Worm (Caenorhabditis elegans) whole organism, young adult: ENCODE data around the gene F54F11.1.

Source experiments
- B0019.2 ChIP-seq: fragments of 200-800 bp; sonication (Bioruptor generic); conservative IDR thresholded peaks from 2 replicates; pipeline ENCODE4 v1.3.6; 2022; ENCODE audit warnings: missing genetic modification reagents, missing genetic modification characterization, missing compliant biosample characterization
- B0336.3 ChIP-seq: fragments of 200-800 bp; sonication (Bioruptor generic); IDR thresholded peaks from 2 replicates; pipeline ENCODE4 v1.3.6; 2022; ENCODE audit warnings: missing genetic modification characterization, missing compliant biosample characterization
- C06A6.2 ChIP-seq: fragments of 200-800 bp; sonication (Bioruptor generic); conservative IDR thresholded peaks from 2 replicates; pipeline ENCODE4 v1.3.6; 2022; ENCODE audit warnings: missing genetic modification characterization, missing compliant biosample characterization
- Y79H2A.3 ChIP-seq: fragments of 200-800 bp; sonication (Bioruptor generic); conservative IDR thresholded peaks from 2 replicates; pipeline ENCODE4 v1.3.6; 2022; ENCODE audit warnings: missing genetic modification reagents, missing genetic modification characterization, missing compliant biosample characterization
- ama-1 ChIP-seq, 3 experiments: fragments of 150-350 bp in 1 of 3; sonication (generic microtip) in 2 of 3; optimal IDR thresholded peaks; 2 replicates each; lab custom pipeline; 2014 to 2018; ENCODE audit warnings: missing biosample characterization in 2 of 3, missing genetic modification characterization in 2 of 3, missing genetic modification reagents in 2 of 3
- aptf-3 ChIP-seq: fragments of 200-800 bp; sonication (Bioruptor generic); IDR thresholded peaks from 2 replicates; pipeline ENCODE4 v1.3.6; 2022; ENCODE audit warnings: missing genetic modification characterization, missing compliant biosample characterization
- atf-7 ChIP-seq: sonication (generic microtip); optimal IDR thresholded peaks from 2 replicates; lab custom pipeline; 2017; ENCODE audit warnings: mild to moderate bottlenecking, missing genetic modification characterization, missing compliant biosample characterization
- athp-1 ChIP-seq: sonication (generic microtip); optimal IDR thresholded peaks from 2 replicates; lab custom pipeline; 2017; ENCODE audit warnings: mild to moderate bottlenecking, missing genetic modification characterization, missing compliant biosample characterization
- attf-5 ChIP-seq: fragments of 200-800 bp; sonication (Bioruptor generic); optimal IDR thresholded peaks from 2 replicates; lab custom pipeline; 2018; ENCODE audit warnings: mild to moderate bottlenecking, missing genetic modification characterization, missing compliant biosample characterization
- bed-1 ChIP-seq: fragments of 200-800 bp; sonication (Bioruptor generic); IDR thresholded peaks from 2 replicates; pipeline ENCODE4 v1.3.6; 2022; ENCODE audit warnings: missing genetic modification reagents, missing genetic modification characterization, missing compliant biosample characterization
- ceh-40 ChIP-seq: fragments of 200-800 bp; sonication (Bioruptor generic); IDR thresholded peaks from 2 replicates; pipeline ENCODE4 v1.3.6; 2022; ENCODE audit warnings: missing genetic modification characterization, missing compliant biosample characterization
- ceh-79 ChIP-seq: sonication (generic microtip); optimal IDR thresholded peaks from 2 replicates; lab custom pipeline; 2017; ENCODE audit warnings: mild to moderate bottlenecking, missing genetic modification characterization, missing compliant biosample characterization
- dpff-1 ChIP-seq: sonication (generic microtip); optimal IDR thresholded peaks from 2 replicates; lab custom pipeline; 2017; ENCODE audit warnings: mild to moderate bottlenecking, missing genetic modification characterization, missing compliant biosample characterization
- egl-44 ChIP-seq: fragments of 200-800 bp; sonication (Bioruptor generic); IDR thresholded peaks from 2 replicates; pipeline ENCODE4 v1.3.6; 2022; ENCODE audit warnings: missing genetic modification reagents, missing genetic modification characterization, missing compliant biosample characterization
- ets-4 ChIP-seq: fragments of 200-800 bp; sonication (Bioruptor generic); optimal IDR thresholded peaks from 2 replicates; lab custom pipeline; 2018; ENCODE audit warnings: mild to moderate bottlenecking, missing genetic modification characterization, missing compliant biosample characterization
- hmg-1.2 ChIP-seq: fragments of 200-800 bp; sonication (Bioruptor generic); IDR thresholded peaks from 2 replicates; pipeline ENCODE4 v1.3.6; 2022; ENCODE audit warnings: missing genetic modification reagents, missing genetic modification characterization, missing compliant biosample characterization
- let-526 ChIP-seq: fragments of 200-800 bp; sonication (Bioruptor generic); IDR thresholded peaks from 2 replicates; pipeline ENCODE4 v1.3.6; 2022; ENCODE audit warnings: missing genetic modification reagents, missing genetic modification characterization, missing compliant biosample characterization
- let-607 ChIP-seq, 2 experiments: fragments of 200-800 bp in 1 of 2; sonication (Bioruptor generic) in 1 of 2; sonication (generic microtip) in 1 of 2; optimal IDR thresholded peaks; 2 replicates each; lab custom pipeline; 2016 to 2018; ENCODE audit warnings: mild to moderate bottlenecking in 2 of 2, missing compliant biosample characterization in 2 of 2, missing genetic modification characterization in 2 of 2, moderate library complexity in 2 of 2, missing genotype in 1 of 2
- lin-35 ChIP-seq, 3 experiments: fragments of 150-350 bp in 2 of 3; sonication (generic microtip) in 1 of 3; optimal IDR thresholded peaks; 2 replicates each; lab custom pipeline; 2014 to 2018; ENCODE audit warnings: missing biosample characterization in 3 of 3, missing genetic modification characterization in 3 of 3, missing genetic modification reagents in 3 of 3
- lin-40 ChIP-seq: sonication (generic microtip); optimal IDR thresholded peaks from 2 replicates; lab custom pipeline; 2016; ENCODE audit warnings: missing genetic modification characterization, mild to moderate bottlenecking, missing compliant biosample characterization, missing genotype, missing genetic modification reagents
- lir-1 ChIP-seq: fragments of 200-800 bp; sonication (Bioruptor generic); conservative IDR thresholded peaks from 2 replicates; pipeline ENCODE4 v1.3.6; 2022; ENCODE audit warnings: missing genetic modification reagents, missing genetic modification characterization, missing compliant biosample characterization
- lsl-1 ChIP-seq: fragments of 200-800 bp; sonication (Bioruptor generic); optimal IDR thresholded peaks from 2 replicates; lab custom pipeline; 2018; ENCODE audit warnings: mild to moderate bottlenecking, missing genetic modification characterization, moderate library complexity, missing compliant biosample characterization
- madf-10 ChIP-seq: sonication (generic microtip); optimal IDR thresholded peaks from 2 replicates; lab custom pipeline; 2016; ENCODE audit warnings: mild to moderate bottlenecking, missing genetic modification characterization, missing compliant biosample characterization
- madf-6 ChIP-seq: fragments of 200-800 bp; sonication (Bioruptor generic); IDR thresholded peaks from 2 replicates; pipeline ENCODE4 v1.3.6; 2022; ENCODE audit warnings: missing genetic modification reagents, missing genetic modification characterization, missing compliant biosample characterization
- nfyb-1 ChIP-seq: fragments of 200-800 bp; sonication (Bioruptor generic); IDR thresholded peaks from 2 replicates; pipeline ENCODE4 v1.3.6; 2022; ENCODE audit warnings: missing genetic modification reagents, missing genetic modification characterization, missing compliant biosample characterization
- nhr-179 ChIP-seq: sonication (generic microtip); optimal IDR thresholded peaks from 2 replicates; lab custom pipeline; 2016; ENCODE audit warnings: mild to moderate bottlenecking, missing genetic modification characterization, missing compliant biosample characterization
- nhr-80 ChIP-seq: sonication (generic microtip); optimal IDR thresholded peaks from 2 replicates; lab custom pipeline; 2016; ENCODE audit warnings: missing genetic modification characterization, missing compliant biosample characterization
- pha-4 ChIP-seq: fragments of 150-350 bp; sonication (generic microtip); optimal IDR thresholded peaks from 2 replicates; lab custom pipeline; 2014; ENCODE audit warnings: missing biosample characterization, missing genetic modification reagents, missing genetic modification characterization
- repo-1 ChIP-seq: sonication (generic microtip); optimal IDR thresholded peaks from 2 replicates; lab custom pipeline; 2017; ENCODE audit warnings: mild to moderate bottlenecking, missing genetic modification characterization, missing compliant biosample characterization
- rpc-1 ChIP-seq, 2 experiments: fragments of 150-350 bp in 1 of 2; sonication (generic microtip) in 1 of 2; optimal IDR thresholded peaks; 2 replicates each; lab custom pipeline; 2014 to 2018; ENCODE audit warnings: missing biosample characterization in 1 of 2, missing genetic modification characterization in 1 of 2, missing genetic modification reagents in 1 of 2, missing genotype in 1 of 2
- sdz-38 ChIP-seq: sonication (generic microtip); optimal IDR thresholded peaks from 2 replicates; lab custom pipeline; 2016; ENCODE audit warnings: missing genotype, missing genetic modification characterization, missing compliant biosample characterization
- somi-1 ChIP-seq: fragments of 200-800 bp; sonication (Bioruptor generic); optimal IDR thresholded peaks from 2 replicates; lab custom pipeline; 2018; ENCODE audit warnings: mild to moderate bottlenecking, missing genetic modification characterization, missing compliant biosample characterization
- sptf-2 ChIP-seq: fragments of 200-800 bp; sonication (Bioruptor generic); optimal IDR thresholded peaks from 2 replicates; lab custom pipeline; 2018; ENCODE audit warnings: mild to moderate bottlenecking, missing genetic modification characterization, missing compliant biosample characterization
- tbp1 ChIP-seq: fragments of 200-800 bp; sonication (Bioruptor generic); optimal IDR thresholded peaks from 2 replicates; lab custom pipeline; 2018; ENCODE audit warnings: mild to moderate bottlenecking, missing genetic modification characterization, missing compliant biosample characterization
- tbx-9 ChIP-seq: sonication (generic microtip); optimal IDR thresholded peaks from 2 replicates; lab custom pipeline; 2016; ENCODE audit warnings: borderline replicate concordance, missing genetic modification characterization, inconsistent platforms, missing compliant biosample characterization
- tlf-1 ChIP-seq: fragments of 200-800 bp; sonication (Bioruptor generic); optimal IDR thresholded peaks from 2 replicates; lab custom pipeline; 2018; ENCODE audit warnings: mild to moderate bottlenecking, missing genetic modification characterization, missing compliant biosample characterization
- zfh-2 ChIP-seq: fragments of 200-800 bp; sonication (Bioruptor generic); conservative IDR thresholded peaks from 2 replicates; pipeline ENCODE4 v1.3.6; 2022; ENCODE audit warnings: missing genetic modification reagents, missing genetic modification characterization, missing compliant biosample characterization
- ztf-18 ChIP-seq: sonication (generic microtip); optimal IDR thresholded peaks from 2 replicates; lab custom pipeline; 2016; ENCODE audit warnings: missing genotype, mild to moderate bottlenecking, missing genetic modification characterization, missing compliant biosample characterization
- ztf-28 ChIP-seq: fragments of 200-800 bp; sonication (Bioruptor generic); IDR thresholded peaks from 2 replicates; pipeline ENCODE4 v1.3.6; 2022; ENCODE audit warnings: missing genetic modification reagents, missing genetic modification characterization, missing compliant biosample characterization

The F54F11.1 gene

DNA sequence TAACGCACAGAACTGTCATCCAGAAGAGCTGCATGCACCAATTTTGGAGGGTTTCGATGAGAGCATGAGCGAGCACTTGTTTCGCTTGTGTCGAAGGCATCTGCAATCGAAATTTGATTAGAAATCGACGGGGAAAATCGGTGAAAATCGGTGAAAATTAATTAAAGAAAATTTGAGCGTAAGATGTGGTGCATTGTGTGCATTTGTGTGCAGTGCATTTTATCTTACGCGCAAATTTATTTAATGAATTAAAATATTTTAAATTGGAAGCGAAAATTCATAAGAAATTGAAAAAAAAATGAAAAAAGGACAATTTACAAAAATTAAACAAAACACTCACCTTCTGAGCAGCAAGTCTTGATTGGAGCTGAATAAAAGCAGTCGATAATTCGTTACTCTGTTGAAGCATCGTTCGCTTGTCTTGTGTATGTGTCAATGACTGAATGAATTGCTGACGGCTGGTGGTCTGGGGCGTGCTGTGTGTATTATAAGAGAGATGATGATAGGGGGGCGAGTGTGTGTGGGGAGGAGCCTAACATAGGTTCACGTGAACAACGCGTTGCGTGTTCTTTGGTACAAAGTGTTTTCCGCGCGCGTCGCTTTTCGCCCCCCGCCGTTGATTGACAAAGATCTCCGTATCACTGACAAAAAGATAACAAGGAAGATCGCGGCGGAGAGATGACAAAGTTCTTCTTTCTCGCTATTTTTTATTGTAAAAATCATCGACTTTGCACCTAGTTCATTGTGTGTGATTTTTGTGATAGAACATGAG, 42.0 kb upstream of the F54F11.1 start (continued):
- TF ChIP-seq lsl-1 (GFP tag; lab: Kevin White, UChicago) (no peak), madf-10 (tag; lab: Kevin White, UChicago) (peak; percentile 81), nhr-80 (peak; percentile 88), egl-44 (GFP tag; lab: Robert Waterston, UW) (peak; percentile 73; the same call in 1 of the 2 replicates), let-607 (tag; optimal IDR thresholded peaks at IDR 0.05; lab: Kevin White, UChicago) (peak in 1 of 2 experiments; percentile 13), ztf-18 (peak; percentile 10), repo-1 (peak; percentile 23), tbp1 (GFP tag; lab: Kevin White, UChicago) (peak; percentile 30), somi-1 (GFP tag; lab: Kevin White, UChicago) (peak; percentile 81), nhr-179 (tag; lab: Kevin White, UChicago) (no peak), ets-4 (peak; percentile 66), rpc-1 (optimal IDR thresholded peaks at IDR 0.05; lab: Kevin White, UChicago) (no peak), rpc-1 (tag; optimal IDR thresholded peaks at IDR 0.05; lab: Kevin White, UChicago) (no peak), sptf-2 (GFP tag; lab: Kevin White, UChicago) (no peak), lin-40 (peak; percentile 83), ama-1 (optimal IDR thresholded peaks at IDR 0.05; lab: Kevin White, UChicago) (peak; percentile 92), ama-1 (GFP tag; optimal IDR thresholded peaks at IDR 0.05; lab: Kevin White, UChicago) (no peak), ceh-40 (GFP tag; lab: Robert Waterston, UW) (0 out of 2 replicates have a peak, but pooled peaks have one; percentile 56), bed-1 (no peak), attf-5 (GFP tag; lab: Kevin White, UChicago) (peak; percentile 39), zfh-2 (GFP tag; lab: Robert Waterston, UW) (peak; percentile 44; the same call in 1 of the 2 replicates), atf-7 (tag; lab: Kevin White, UChicago) (peak; percentile 76), let-526 (peak; percentile 65; the same call in 1 of the 2 replicates), ceh-79 (no peak), tlf-1 (peak; percentile 11), nfyb-1 (peak; percentile 70), B0336.3 (GFP tag; lab: Robert Waterston, UW) (peak; percentile 69; the same call in 1 of the 2 replicates), madf-6 (GFP tag; lab: Robert Waterston, UW) (0 out of 2 replicates have a peak, but pooled peaks have one; percentile 21), sdz-38 (no peak), tbx-9 (tag; lab: Kevin White, UChicago) (no peak), lir-1 (GFP tag; lab: Robert Waterston, UW) (0 out of 2 replicates have a peak, but pooled peaks have one; percentile 18), pha-4 (tag; lab: Kevin White, UChicago) (peak; percentile 16), B0019.2 (GFP tag; lab: Robert Waterston, UW) (no peak), aptf-3 (GFP tag; lab: Robert Waterston, UW) (no peak), ztf-28 (GFP tag; lab: Robert Waterston, UW) (no peak), Y79H2A.3 (GFP tag; lab: Robert Waterston, UW) (no peak), C06A6.2 (GFP tag; lab: Robert Waterston, UW) (peak; percentile 65), dpff-1 (tag; lab: Kevin White, UChicago) (no peak), hmg-1.2 (GFP tag; lab: Robert Waterston, UW) (peak; percentile 30; the same call in 1 of the 2 replicates), lin-35 (GFP tag; optimal IDR thresholded peaks at IDR 0.05; lab: Kevin White, UChicago) (peak in 1 of 3 experiments; percentile 8), athp-1 (tag; lab: Kevin White, UChicago) (no peak)
- TF ChIP-seq, all 124 proteins: peak for 39
